Fruit fly (Drosophila melanogaster) whole organism, pupa: ENCODE results near the gene CG2247.

Experiments
- CG10348 ChIP-seq: fragments of 200-800 bp; sonication (Bioruptor generic); IDR thresholded peaks from 2 replicates; pipeline ENCODE4 v1.3.6; 2022; ENCODE audit warnings: missing biosample characterization, missing genetic modification characterization
- CG12605 ChIP-seq: fragments of 200-800 bp; sonication (Bioruptor generic); IDR thresholded peaks from 2 replicates; pipeline ENCODE4 v1.3.6; 2022; ENCODE audit warnings: missing biosample characterization, missing genetic modification characterization
- CG13204 ChIP-seq: fragments of 200-800 bp; sonication (Bioruptor generic); optimal IDR thresholded peaks from 2 replicates; lab custom pipeline; 2018; ENCODE audit warnings: missing biosample characterization, mild to moderate bottlenecking, missing genetic modification characterization, moderate library complexity
- CG14655 ChIP-seq: fragments of 200-800 bp; sonication (Bioruptor generic); optimal IDR thresholded peaks from 3 replicates; lab custom pipeline; 2017; ENCODE audit warnings: mild to moderate bottlenecking, missing biosample characterization, missing genetic modification reagents, missing genetic modification characterization
- CG15710 ChIP-seq: fragments of 200-800 bp; sonication (Bioruptor generic); optimal IDR thresholded peaks from 2 replicates; lab custom pipeline; 2018; ENCODE audit warnings: missing biosample characterization, mild to moderate bottlenecking, missing genetic modification characterization, moderate library complexity
- CG17806 ChIP-seq: fragments of 200-800 bp; sonication (Bioruptor generic); optimal IDR thresholded peaks from 2 replicates; lab custom pipeline; 2018; ENCODE audit warnings: missing biosample characterization, mild to moderate bottlenecking, missing genetic modification characterization, moderate library complexity
- CG32121 ChIP-seq: fragments of 200-800 bp; sonication (Bioruptor generic); IDR thresholded peaks from 2 replicates; pipeline ENCODE4 v1.3.6; 2022; ENCODE audit warnings: missing biosample characterization, missing genetic modification characterization
- CG34367 ChIP-seq: fragments of 200-800 bp; sonication (Bioruptor generic); optimal IDR thresholded peaks from 2 replicates; lab custom pipeline; 2018; ENCODE audit warnings: missing biosample characterization, mild to moderate bottlenecking, missing genetic modification characterization
- CG4496 ChIP-seq: fragments of 200-800 bp; sonication (Bioruptor generic); IDR thresholded peaks from 3 replicates; pipeline ENCODE4 v1.3.6; 2022; ENCODE audit warnings: missing biosample characterization, missing genetic modification characterization
- CG8159 ChIP-seq: fragments of 200-800 bp; sonication (Bioruptor generic); optimal IDR thresholded peaks from 3 replicates; lab custom pipeline; 2018; ENCODE audit warnings: missing biosample characterization, mild to moderate bottlenecking, missing genetic modification characterization, moderate library complexity
- CG8301 ChIP-seq: fragments of 200-800 bp; sonication (Bioruptor generic); optimal IDR thresholded peaks from 2 replicates; lab custom pipeline; 2018; ENCODE audit warnings: missing biosample characterization, mild to moderate bottlenecking, missing genetic modification characterization
- CG9948 ChIP-seq: fragments of 200-800 bp; sonication (Bioruptor generic); optimal IDR thresholded peaks from 2 replicates; lab custom pipeline; 2018; ENCODE audit warnings: missing biosample characterization, mild to moderate bottlenecking, missing genetic modification characterization, moderate library complexity
- D1 ChIP-seq: fragments of 200-800 bp; sonication (Bioruptor generic); optimal IDR thresholded peaks from 2 replicates; lab custom pipeline; 2018; ENCODE audit warnings: missing biosample characterization, mild to moderate bottlenecking, missing genetic modification characterization, moderate library complexity
- EcR ChIP-seq: fragments of 200-800 bp; sonication (Bioruptor generic); optimal IDR thresholded peaks from 3 replicates; lab custom pipeline; 2019; ENCODE audit warnings: missing biosample characterization, missing genetic modification characterization, mild to moderate bottlenecking, moderate library complexity, missing genetic modification reagents
- Ets98B ChIP-seq: fragments of 200-800 bp; sonication (Bioruptor generic); IDR thresholded peaks from 2 replicates; pipeline ENCODE4 v1.3.6; 2022; ENCODE audit warnings: missing biosample characterization, missing genetic modification characterization
- Pif1A ChIP-seq: fragments of 200-800 bp; sonication (Bioruptor generic); optimal IDR thresholded peaks from 3 replicates; lab custom pipeline; 2016; ENCODE audit warnings: missing biosample characterization, missing genetic modification characterization
- Pif1B ChIP-seq: fragments of 200-800 bp; sonication (Bioruptor generic); optimal IDR thresholded peaks from 3 replicates; lab custom pipeline; 2016; ENCODE audit warnings: missing biosample characterization, missing genetic modification characterization
- Snoo ChIP-seq: fragments of 200-800 bp; sonication (Bioruptor generic); optimal IDR thresholded peaks from 3 replicates; lab custom pipeline; 2017; ENCODE audit warnings: missing biosample characterization, mild to moderate bottlenecking, missing genetic modification characterization, inconsistent platforms
- fd96Ca ChIP-seq: fragments of 200-800 bp; sonication (Bioruptor generic); IDR thresholded peaks from 3 replicates; pipeline ENCODE4 v1.3.6; 2022; ENCODE audit warnings: missing biosample characterization, missing genetic modification characterization
- gl ChIP-seq: fragments of 200-800 bp; sonication (Bioruptor generic); optimal IDR thresholded peaks from 2 replicates; lab custom pipeline; 2018; ENCODE audit warnings: missing biosample characterization, mild to moderate bottlenecking, missing genetic modification characterization
- rn ChIP-seq: fragments of 200-800 bp; sonication (Bioruptor generic); IDR thresholded peaks from 2 replicates; pipeline ENCODE4 v1.3.6; 2022; ENCODE audit warnings: missing biosample characterization, missing genetic modification characterization

Gene CG2247

dm6 chrX:11561450-11562040 is 49.9 kb downstream of the CG2247 start, which contains the start of gene PGRP-SA:
Gene PGRP-SA (plus strand): TSS chrX:11561643.
- no peak for TF ChIP-seq rn (GFP tag; lab: Robert Waterston, UW)
- 0 out of 3 replicates have a peak, but pooled peaks have one; percentile 12 for TF ChIP-seq CG4496 (GFP tag; lab: Robert Waterston, UW)

- TF ChIP-seq rn (GFP tag; lab: Robert Waterston, UW) (peak; percentile 49; the same call in 1 of the 2 replicates), CG15710 (tag; lab: Kevin White, UChicago) (peak; percentile 88), CG13204 (peak; percentile 50), CG8301 (peak; percentile 80), EcR (GFP tag; lab: Kevin White, UChicago) (peak; percentile 34), Ets98B (GFP tag; lab: Robert Waterston, UW) (peak; percentile 41), CG34367 (tag; lab: Kevin White, UChicago) (peak; percentile 73), CG9948 (tag; lab: Kevin White, UChicago) (peak; percentile 83), CG32121 (GFP tag; lab: Robert Waterston, UW) (peak; percentile 72), CG12605 (GFP tag; lab: Robert Waterston, UW) (peak; percentile 36), Pif1B (peak; percentile 53), fd96Ca (GFP tag; lab: Robert Waterston, UW) (peak; percentile 22; the same call in 1 of the 3 replicates), D1 (tag; lab: Kevin White, UChicago) (no peak), CG10348 (peak; percentile 43; the same call in 1 of the 2 replicates), CG8159 (tag; lab: Kevin White, UChicago) (peak; percentile 90), CG14655 (GFP tag; lab: Kevin White, UChicago) (peak; percentile 87), gl (tag; lab: Kevin White, UChicago) (peak; percentile 47), Pif1A (GFP tag; lab: Kevin White, UChicago) (peak; percentile 54), Snoo (tag; lab: Kevin White, UChicago) (peak; percentile 74), CG17806 (tag; lab: Kevin White, UChicago) (peak; percentile 80), CG4496 (GFP tag; lab: Robert Waterston, UW) (peak; percentile 56; the same call in 2 of the 3 replicates)
These were observed 51.4 kb downstream of the CG2247 start for dm6 chrX:11559728-11560724.

dm6 chrX:11558389-11558908 is 53.0 kb downstream of the CG2247 start, which contains the start of gene CG1572:
Gene CG1572 (minus strand): TSS chrX:11558654.
- TF ChIP-seq CG9948 (tag; lab: Kevin White, UChicago) (no peak), CG15710 (tag; lab: Kevin White, UChicago) (no peak), CG4496 (GFP tag; lab: Robert Waterston, UW) (peak; percentile 30; the same call in 1 of the 3 replicates), CG8159 (tag; lab: Kevin White, UChicago) (no peak), gl (tag; lab: Kevin White, UChicago) (no peak), CG34367 (tag; lab: Kevin White, UChicago) (no peak), Pif1A (GFP tag; lab: Kevin White, UChicago) (peak; percentile 11), CG14655 (GFP tag; lab: Kevin White, UChicago) (peak; percentile 18), fd96Ca (GFP tag; lab: Robert Waterston, UW) (no peak), CG32121 (GFP tag; lab: Robert Waterston, UW) (0 out of 2 replicates have a peak, but pooled peaks have one; percentile 48), CG10348 (no peak), D1 (tag; lab: Kevin White, UChicago) (no peak), Ets98B (GFP tag; lab: Robert Waterston, UW) (peak; percentile 59), Pif1B (peak; percentile 34), EcR (GFP tag; lab: Kevin White, UChicago) (no peak), CG17806 (tag; lab: Kevin White, UChicago) (no peak), rn (GFP tag; lab: Robert Waterston, UW) (no peak), CG13204 (peak; percentile 29), CG12605 (GFP tag; lab: Robert Waterston, UW) (0 out of 2 replicates have a peak, but pooled peaks have one; percentile 19), Snoo (tag; lab: Kevin White, UChicago) (peak; percentile 28), CG8301 (no peak)

- TF ChIP-seq Snoo (tag; lab: Kevin White, UChicago) = no peak
- TF ChIP-seq CG12605 (GFP tag; lab: Robert Waterston, UW) = no peak
- no peak for TF ChIP-seq Pif1A (GFP tag; lab: Kevin White, UChicago)
- TF ChIP-seq Ets98B (GFP tag; lab: Robert Waterston, UW) = no peak
- no peak for TF ChIP-seq CG13204
- TF ChIP-seq CG10348 = no peak
- no peak for TF ChIP-seq CG17806 (tag; lab: Kevin White, UChicago)
- no peak for TF ChIP-seq CG8301
- TF ChIP-seq rn (GFP tag; lab: Robert Waterston, UW) = no peak
- TF ChIP-seq CG14655 (GFP tag; lab: Kevin White, UChicago) = no peak
- no peak for TF ChIP-seq fd96Ca (GFP tag; lab: Robert Waterston, UW)
- no peak for TF ChIP-seq EcR (GFP tag; lab: Kevin White, UChicago)
- TF ChIP-seq, all 21 proteins: peak for 0
These were observed 54.7 kb downstream of the CG2247 start for dm6 chrX:11556774-11557173.
